Worm (Caenorhabditis elegans) whole organism, mixed stage, embryonic: ENCODE measurements around the gene srh-55.

Experiments
- M03D4.4 ChIP-seq: sonication (generic microtip); optimal IDR thresholded peaks from 2 replicates; lab custom pipeline; 2017; ENCODE audit warnings: mild to moderate bottlenecking, missing genetic modification characterization, missing compliant biosample characterization
- bed-3 ChIP-seq: fragments of 200-800 bp; sonication (Bioruptor generic); optimal IDR thresholded peaks from 3 replicates; lab custom pipeline; 2018; ENCODE audit warnings: mild to moderate bottlenecking, missing genetic modification characterization, moderate library complexity, missing compliant biosample characterization
- blmp-1 ChIP-seq: fragments of 150-350 bp; optimal IDR thresholded peaks from 2 replicates; lab custom pipeline; 2014; ENCODE audit warnings: missing biosample characterization, missing genetic modification characterization
- ceh-39 ChIP-seq: fragments of 150-350 bp; optimal IDR thresholded peaks from 2 replicates; lab custom pipeline; 2014; ENCODE audit warnings: missing biosample characterization, missing genetic modification characterization
- ceh-43 ChIP-seq: fragments of 200-800 bp; sonication (Bioruptor generic); optimal IDR thresholded peaks from 2 replicates; lab custom pipeline; 2018; ENCODE audit warnings: mild to moderate bottlenecking, missing genetic modification characterization, moderate library complexity, missing compliant biosample characterization
- ceh-83 ChIP-seq: fragments of 200-800 bp; sonication (Bioruptor generic); optimal IDR thresholded peaks from 2 replicates; lab custom pipeline; 2018; ENCODE audit warnings: mild to moderate bottlenecking, missing genetic modification characterization, missing compliant biosample characterization
- ces-1 ChIP-seq: fragments of 150-350 bp; optimal IDR thresholded peaks from 2 replicates; lab custom pipeline; 2014; ENCODE audit warnings: missing biosample characterization, missing genetic modification reagents, missing genetic modification characterization
- cnd-1 ChIP-seq: fragments of 200-800 bp; sonication (Bioruptor generic); optimal IDR thresholded peaks from 2 replicates; lab custom pipeline; 2018; ENCODE audit warnings: mild to moderate bottlenecking, missing genetic modification characterization, missing compliant biosample characterization
- drap-1 ChIP-seq: fragments of 200-800 bp; sonication (Bioruptor generic); optimal IDR thresholded peaks from 3 replicates; lab custom pipeline; 2018; ENCODE audit warnings: mild to moderate bottlenecking, missing genetic modification characterization, missing compliant biosample characterization
- elt-1 ChIP-seq: sonication (generic microtip); optimal IDR thresholded peaks from 2 replicates; lab custom pipeline; 2017; ENCODE audit warnings: missing genetic modification characterization, mild to moderate bottlenecking, missing compliant biosample characterization, antibody characterized with exemption, moderate library complexity, borderline replicate concordance; ENCODE audit not compliant: insufficient read depth
- elt-3 ChIP-seq: fragments of 150-350 bp; optimal IDR thresholded peaks from 2 replicates; lab custom pipeline; 2014; ENCODE audit warnings: missing biosample characterization, missing genetic modification characterization
- flh-1 ChIP-seq: fragments of 200-800 bp; sonication (Bioruptor generic); optimal IDR thresholded peaks from 2 replicates; lab custom pipeline; 2018; ENCODE audit warnings: mild to moderate bottlenecking, missing genetic modification characterization, moderate library complexity, missing compliant biosample characterization
- ham-2 ChIP-seq: fragments of 200-800 bp; sonication (Bioruptor generic); optimal IDR thresholded peaks from 2 replicates; lab custom pipeline; 2018; ENCODE audit warnings: mild to moderate bottlenecking, missing genetic modification characterization, missing compliant biosample characterization
- hlh-1 ChIP-seq: fragments of 150-350 bp; optimal IDR thresholded peaks from 2 replicates; lab custom pipeline; 2014; ENCODE audit warnings: missing biosample characterization, missing genetic modification reagents, missing genetic modification characterization
- lin-13 ChIP-seq: fragments of 150-350 bp; optimal IDR thresholded peaks from 2 replicates; lab custom pipeline; 2014; ENCODE audit warnings: missing biosample characterization, missing genetic modification characterization
- lin-32 ChIP-seq: fragments of 200-800 bp; sonication (Bioruptor generic); optimal IDR thresholded peaks from 2 replicates; lab custom pipeline; 2018; ENCODE audit warnings: mild to moderate bottlenecking, missing genetic modification characterization, missing compliant biosample characterization
- lsy-2 ChIP-seq: fragments of 150-350 bp; optimal IDR thresholded peaks from 2 replicates; lab custom pipeline; 2014; ENCODE audit warnings: missing biosample characterization, missing genetic modification characterization
- mab-5 ChIP-seq: fragments of 150-350 bp; optimal IDR thresholded peaks from 2 replicates; lab custom pipeline; 2014; ENCODE audit warnings: missing biosample characterization, missing genetic modification characterization
- mep-1 ChIP-seq: fragments of 150-350 bp; optimal IDR thresholded peaks from 2 replicates; lab custom pipeline; 2017; ENCODE audit warnings: missing biosample characterization, missing genetic modification reagents, missing genetic modification characterization, inconsistent platforms
- mls-2 ChIP-seq: sonication (generic microtip); optimal IDR thresholded peaks from 2 replicates; lab custom pipeline; 2016; ENCODE audit warnings: mild to moderate bottlenecking, missing genetic modification characterization, moderate library complexity, missing compliant biosample characterization
- nhr-12 ChIP-seq: fragments of 150-350 bp; optimal IDR thresholded peaks from 2 replicates; lab custom pipeline; 2014; ENCODE audit warnings: missing biosample characterization, missing genetic modification characterization
- nhr-2 ChIP-seq: fragments of 150-350 bp; optimal IDR thresholded peaks from 2 replicates; lab custom pipeline; 2014; ENCODE audit warnings: missing biosample characterization, missing genetic modification characterization
- nhr-237 ChIP-seq: fragments of 150-350 bp; optimal IDR thresholded peaks from 2 replicates; lab custom pipeline; 2014; ENCODE audit warnings: missing biosample characterization, missing genetic modification characterization
- nhr-28 ChIP-seq: fragments of 150-350 bp; optimal IDR thresholded peaks from 2 replicates; lab custom pipeline; 2014; ENCODE audit warnings: missing biosample characterization, missing genetic modification characterization
- nhr-76 ChIP-seq: sonication (generic microtip); optimal IDR thresholded peaks from 2 replicates; lab custom pipeline; 2017; ENCODE audit warnings: missing biosample characterization, missing genetic modification characterization
- pha-4 ChIP-seq: fragments of 150-350 bp; optimal IDR thresholded peaks from 2 replicates; lab custom pipeline; 2018; ENCODE audit warnings: missing biosample characterization, missing genetic modification reagents, missing genetic modification characterization
- sem-2 ChIP-seq: fragments of 200-800 bp; sonication (Bioruptor generic); optimal IDR thresholded peaks from 2 replicates; lab custom pipeline; 2018; ENCODE audit warnings: mild to moderate bottlenecking, missing genetic modification characterization, missing compliant biosample characterization
- snpc-4 ChIP-seq: fragments of 150-350 bp; optimal IDR thresholded peaks from 2 replicates; lab custom pipeline; 2014; ENCODE audit warnings: missing biosample characterization, missing genetic modification characterization
- sptf-1 ChIP-seq: sonication (generic microtip); optimal IDR thresholded peaks from 2 replicates; lab custom pipeline; 2017; ENCODE audit warnings: mild to moderate bottlenecking, missing genetic modification characterization, moderate library complexity, missing compliant biosample characterization
- tbx-8 ChIP-seq: fragments of 200-800 bp; sonication (Bioruptor generic); optimal IDR thresholded peaks from 2 replicates; lab custom pipeline; 2018; ENCODE audit warnings: mild to moderate bottlenecking, missing genetic modification characterization, moderate library complexity, missing compliant biosample characterization
- unc-120 ChIP-seq: sonication (generic microtip); optimal IDR thresholded peaks from 2 replicates; lab custom pipeline; 2017; ENCODE audit warnings: missing genetic modification characterization, missing compliant biosample characterization; ENCODE audit not compliant: poor library complexity, severe bottlenecking
- unc-39 ChIP-seq: fragments of 150-350 bp; optimal IDR thresholded peaks from 2 replicates; lab custom pipeline; 2014; ENCODE audit warnings: missing biosample characterization, missing genetic modification characterization
- unc-62 ChIP-seq: fragments of 150-350 bp; optimal IDR thresholded peaks from 2 replicates; lab custom pipeline; 2014; ENCODE audit warnings: missing biosample characterization, missing genetic modification reagents, missing genetic modification characterization
- zip-8 ChIP-seq: fragments of 150-350 bp; optimal IDR thresholded peaks from 2 replicates; lab custom pipeline; 2014; ENCODE audit warnings: missing biosample characterization, missing genetic modification characterization
- ztf-11 ChIP-seq: fragments of 150-350 bp; optimal IDR thresholded peaks from 2 replicates; lab custom pipeline; 2014; ENCODE audit warnings: missing biosample characterization, missing genetic modification characterization

Gene srh-55

DNA sequence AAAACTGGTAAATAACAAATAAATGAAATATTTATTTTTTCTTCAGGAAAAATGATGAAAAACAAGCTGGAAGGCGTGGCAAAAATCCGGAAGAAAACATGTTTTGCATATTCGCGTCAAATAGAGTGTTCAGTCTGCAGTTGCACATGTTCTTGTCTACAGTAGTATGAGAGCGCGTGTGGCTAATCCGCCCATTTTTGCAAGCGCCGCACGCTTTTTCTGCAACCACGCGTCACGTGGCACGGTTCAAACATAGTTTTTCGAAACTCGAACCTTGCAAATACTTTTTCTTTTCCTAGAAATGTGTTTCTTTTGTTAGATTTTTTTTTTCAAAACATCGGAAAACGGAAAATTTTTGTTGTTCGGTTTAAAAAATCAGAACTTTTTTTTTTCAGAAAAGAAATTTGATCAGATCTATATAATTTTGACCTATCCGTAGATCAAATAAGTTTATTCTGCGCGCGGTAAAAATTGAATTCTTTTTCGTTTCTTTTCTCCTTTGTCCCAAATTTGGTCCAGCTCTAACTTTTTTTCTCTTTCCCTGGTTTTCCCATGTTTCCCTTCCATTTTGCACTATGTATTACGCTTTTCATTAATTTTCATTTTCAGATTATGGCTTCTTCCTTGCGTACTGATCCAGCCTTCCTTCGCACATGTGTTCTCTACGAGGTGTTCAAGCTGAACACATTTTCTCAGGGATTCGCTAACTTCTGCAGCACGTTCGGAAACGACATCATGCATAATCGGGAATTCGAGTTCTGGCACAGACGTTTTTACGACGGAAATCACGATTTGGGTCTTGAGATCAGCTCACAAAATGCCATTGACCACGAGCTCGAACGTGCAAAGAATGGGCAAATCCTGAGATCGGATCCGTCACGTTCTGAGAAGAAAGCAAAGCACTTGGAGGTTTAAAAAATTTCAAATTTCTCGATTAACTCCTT, 31.0 kb downstream of the srh-55 start, which contains the start of gene Y75B12B.1:
Gene Y75B12B.1, plus strand, starts transcription at position 603 of the 944 bp plus-strand sequence.
- TF ChIP-seq unc-120 (tag; lab: Kevin White, UChicago) (no peak), lin-32 (no peak), lsy-2 (tag; lab: Kevin White, UChicago) (no peak), mab-5 (tag; lab: Kevin White, UChicago) (no peak), drap-1 (no peak), elt-3 (tag; lab: Kevin White, UChicago) (no peak), nhr-237 (tag; lab: Kevin White, UChicago) (no peak), lin-13 (tag; lab: Kevin White, UChicago) (no peak), hlh-1 (tag; lab: Kevin White, UChicago) (no peak), ces-1 (GFP tag; lab: Kevin White, UChicago) (no peak), unc-39 (tag; lab: Kevin White, UChicago) (no peak)

DNA sequence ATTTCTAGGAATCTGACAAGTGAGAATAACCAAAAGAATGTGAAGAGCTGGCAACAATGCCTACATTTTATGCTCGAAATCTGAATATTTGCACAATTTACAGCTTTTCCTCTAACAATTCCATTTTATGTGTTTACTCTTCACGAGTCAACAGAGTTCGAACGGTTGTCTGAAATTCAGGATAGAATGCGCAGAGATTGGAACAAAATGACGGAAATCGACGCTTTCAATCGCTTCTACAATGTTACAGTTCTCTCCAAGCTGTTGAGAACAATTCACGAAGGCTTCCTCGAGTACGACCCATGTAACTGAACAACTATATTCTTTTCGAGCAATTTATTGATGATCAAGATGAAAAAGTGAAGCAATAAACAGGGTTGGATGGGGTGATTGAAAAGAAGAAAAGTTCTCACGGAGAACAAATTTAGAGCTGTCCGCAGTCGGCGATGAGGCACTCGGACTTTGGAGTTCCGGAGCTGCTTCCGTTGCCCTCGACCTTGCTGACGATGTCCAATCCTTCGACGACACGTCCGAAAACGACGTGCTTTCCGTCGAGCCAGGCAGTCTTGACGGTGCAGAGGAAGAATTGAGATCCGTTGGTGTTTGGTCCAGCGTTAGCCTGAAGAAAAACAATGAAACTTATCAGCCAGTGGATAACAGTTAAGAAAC, 33.0 kb downstream of the srh-55 start, which contains the start of gene Y75B12B.3:
Gene Y75B12B.3, minus strand, starts transcription at position 21 of the 669 bp plus-strand sequence.
- TF ChIP-seq pha-4 (tag; lab: Kevin White, UChicago) (no peak), tbx-8 (GFP tag; lab: Kevin White, UChicago) (no peak), ceh-83 (GFP tag; lab: Kevin White, UChicago) (no peak), sptf-1 (no peak), ztf-11 (tag; lab: Kevin White, UChicago) (no peak), ham-2 (GFP tag; lab: Kevin White, UChicago) (no peak), elt-1 (no peak), mls-2 (tag; lab: Kevin White, UChicago) (no peak), mep-1 (tag; lab: Kevin White, UChicago) (no peak), elt-3 (tag; lab: Kevin White, UChicago) (no peak), unc-39 (tag; lab: Kevin White, UChicago) (no peak), nhr-2 (no peak), blmp-1 (tag; lab: Kevin White, UChicago) (no peak), drap-1 (no peak), lin-32 (no peak), snpc-4 (tag; lab: Kevin White, UChicago) (no peak), mab-5 (tag; lab: Kevin White, UChicago) (no peak), M03D4.4 (tag; lab: Kevin White, UChicago) (no peak), zip-8 (no peak)

DNA sequence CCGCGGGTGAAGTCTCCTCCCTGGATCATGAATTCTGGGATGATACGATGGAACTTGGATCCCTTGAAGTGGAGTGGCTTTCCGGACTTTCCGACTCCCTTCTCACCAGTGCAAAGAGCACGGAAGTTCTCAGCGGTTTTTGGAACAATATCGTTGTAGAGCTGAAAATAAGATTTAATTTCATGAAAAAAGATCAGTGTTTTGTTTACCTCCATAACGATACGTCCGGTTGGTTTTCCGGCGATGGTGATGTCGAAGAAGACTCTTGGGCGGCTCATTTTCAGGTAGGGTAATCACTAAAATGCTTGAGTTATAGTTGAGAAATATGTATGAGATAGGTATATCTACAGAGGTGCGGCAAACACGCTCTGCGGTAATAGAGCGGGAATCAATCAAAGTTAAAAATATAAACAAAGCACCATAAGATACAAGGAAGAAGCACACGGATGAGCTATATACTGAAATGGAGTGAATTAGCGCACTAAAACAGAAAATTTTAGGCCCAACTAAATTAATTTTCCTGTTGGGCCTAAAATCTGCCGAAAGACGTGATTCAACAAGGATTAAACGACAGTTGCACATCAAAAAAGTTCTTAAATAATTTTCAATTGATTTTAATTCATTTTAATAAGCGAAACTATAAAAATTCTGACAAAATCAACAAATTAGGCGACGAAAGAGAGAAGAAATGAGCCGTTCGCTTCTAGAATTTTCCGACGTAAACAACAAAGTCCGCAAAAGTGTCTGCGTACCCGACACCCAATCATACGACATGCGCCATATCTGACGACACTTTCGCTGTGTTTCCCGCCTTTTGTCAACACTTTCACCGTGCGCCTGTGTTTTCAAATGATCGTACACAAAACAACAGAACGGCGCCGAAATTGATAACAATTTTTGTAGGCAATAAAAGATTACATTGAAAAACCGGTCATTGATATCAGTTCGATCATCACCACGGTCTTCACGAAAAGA, 34.0 kb downstream of the srh-55 start, which contains the start of the genes cyn-7 and bath-36:
Gene cyn-7, minus strand, starts transcription at position 296 of the 975 bp plus-strand sequence.
Gene bath-36, plus strand, starts transcription at position 806 of the 975 bp plus-strand sequence.
- no peak for TF ChIP-seq mls-2 (tag; lab: Kevin White, UChicago)
- TF ChIP-seq ceh-39 (tag; lab: Kevin White, UChicago): no peak
- TF ChIP-seq nhr-28 (tag; lab: Kevin White, UChicago): no peak
- peak; percentile 1 for TF ChIP-seq nhr-237 (tag; lab: Kevin White, UChicago)
- peak; percentile 54 for TF ChIP-seq lsy-2 (tag; lab: Kevin White, UChicago)
- TF ChIP-seq cnd-1 (tag; lab: Kevin White, UChicago): no peak
- TF ChIP-seq drap-1: peak; percentile 22
- no peak for TF ChIP-seq flh-1 (GFP tag; lab: Kevin White, UChicago)
- TF ChIP-seq lin-32: no peak
- no peak for TF ChIP-seq elt-1
- peak; percentile 13 for TF ChIP-seq blmp-1 (tag; lab: Kevin White, UChicago)
- TF ChIP-seq ceh-43 (GFP tag; lab: Kevin White, UChicago): no peak
- no peak for TF ChIP-seq hlh-1 (tag; lab: Kevin White, UChicago)
- TF ChIP-seq bed-3 (GFP tag; lab: Kevin White, UChicago): no peak
- no peak for TF ChIP-seq nhr-76
- peak; percentile 7 for TF ChIP-seq sptf-1
- no peak for TF ChIP-seq snpc-4 (tag; lab: Kevin White, UChicago)
- TF ChIP-seq M03D4.4 (tag; lab: Kevin White, UChicago): no peak
- TF ChIP-seq unc-39 (tag; lab: Kevin White, UChicago): no peak
- no peak for TF ChIP-seq ztf-11 (tag; lab: Kevin White, UChicago)
- TF ChIP-seq ham-2 (GFP tag; lab: Kevin White, UChicago): no peak
- no peak for TF ChIP-seq mab-5 (tag; lab: Kevin White, UChicago)
- peak; percentile 77 for TF ChIP-seq lin-13 (tag; lab: Kevin White, UChicago)
- TF ChIP-seq zip-8: no peak
- TF ChIP-seq pha-4 (tag; lab: Kevin White, UChicago): peak; percentile 92
- peak; percentile 56 for TF ChIP-seq mep-1 (tag; lab: Kevin White, UChicago)
- peak; percentile 68 for TF ChIP-seq ces-1 (GFP tag; lab: Kevin White, UChicago)
- no peak for TF ChIP-seq ceh-83 (GFP tag; lab: Kevin White, UChicago)
- peak; percentile 27 for TF ChIP-seq unc-120 (tag; lab: Kevin White, UChicago)
- TF ChIP-seq nhr-12: no peak
- TF ChIP-seq elt-3 (tag; lab: Kevin White, UChicago): no peak
- no peak for TF ChIP-seq nhr-2
- no peak for TF ChIP-seq tbx-8 (GFP tag; lab: Kevin White, UChicago)
- no peak for TF ChIP-seq sem-2 (GFP tag; lab: Kevin White, UChicago)
- no peak for TF ChIP-seq unc-62
